Fruit fly (Drosophila melanogaster) whole organism, embryonic: ENCODE results near the gene CG11912.

Experiments used
- BEAF-32 ChIP-seq: fragments of 200-800 bp; sonication (Bioruptor generic); optimal IDR thresholded peaks from 3 replicates; lab custom pipeline; 2017; ENCODE audit warnings: missing biosample characterization, missing genetic modification characterization, mild to moderate bottlenecking, moderate library complexity, missing genetic modification reagents
- CG10366 ChIP-seq: fragments of 200-800 bp; sonication (Bioruptor generic); IDR thresholded peaks from 2 replicates; pipeline ENCODE4 v1.3.6; 2022; ENCODE audit warnings: missing biosample characterization, missing genetic modification characterization
- CG12155 ChIP-seq: fragments of 200-800 bp; sonication (Bioruptor generic); optimal IDR thresholded peaks from 3 replicates; lab custom pipeline; 2016; ENCODE audit warnings: missing biosample characterization, missing genetic modification characterization
- CG1233 ChIP-seq: fragments of 200-800 bp; sonication (Bioruptor generic); optimal IDR thresholded peaks from 4 replicates; lab custom pipeline; 2018; ENCODE audit warnings: missing biosample characterization, mild to moderate bottlenecking, missing genetic modification characterization
- CG15696 ChIP-seq: fragments of 200-800 bp; sonication (Bioruptor generic); optimal IDR thresholded peaks from 2 replicates; lab custom pipeline; 2019; ENCODE audit warnings: missing biosample characterization, mild to moderate bottlenecking, missing genetic modification characterization, moderate library complexity
- CG1603 ChIP-seq: fragments of 200-800 bp; sonication (Bioruptor generic); optimal IDR thresholded peaks from 2 replicates; lab custom pipeline; 2019; ENCODE audit warnings: missing biosample characterization, mild to moderate bottlenecking, missing genetic modification characterization, moderate library complexity
- CG16813 ChIP-seq: fragments of 200-800 bp; sonication (Bioruptor generic); IDR thresholded peaks from 3 replicates; pipeline ENCODE4 v1.3.6; 2022; ENCODE audit warnings: missing biosample characterization, missing genetic modification characterization; ENCODE audit not compliant: partially characterized antibody
- CG17385 ChIP-seq: fragments of 200-800 bp; sonication (Bioruptor generic); optimal IDR thresholded peaks from 3 replicates; lab custom pipeline; 2018; ENCODE audit warnings: missing biosample characterization, mild to moderate bottlenecking, missing genetic modification characterization
- CG18262 ChIP-seq: fragments of 200-800 bp; optimal IDR thresholded peaks from 3 replicates; lab custom pipeline; 2019; ENCODE audit warnings: missing biosample characterization, mild to moderate bottlenecking, missing genetic modification characterization, moderate library complexity
- CG1832 ChIP-seq: fragments of 200-800 bp; sonication (Bioruptor generic); optimal IDR thresholded peaks from 2 replicates; lab custom pipeline; 2017; ENCODE audit warnings: missing biosample characterization, mild to moderate bottlenecking, missing genetic modification characterization, inconsistent platforms
- CG34422 ChIP-seq: fragments of 200-800 bp; sonication (Bioruptor generic); IDR thresholded peaks from 3 replicates; pipeline ENCODE4 v1.3.6; 2022; ENCODE audit warnings: missing biosample characterization, missing genetic modification characterization
- CG4424 ChIP-seq: fragments of 200-800 bp; sonication (Bioruptor generic); optimal IDR thresholded peaks from 3 replicates; lab custom pipeline; 2016; ENCODE audit warnings: missing biosample characterization, missing genetic modification characterization
- CG4854 ChIP-seq: fragments of 200-800 bp; sonication (Bioruptor generic); optimal IDR thresholded peaks from 2 replicates; lab custom pipeline; 2016; ENCODE audit warnings: missing biosample characterization, missing genetic modification characterization, inconsistent platforms
- CG6654 ChIP-seq: fragments of 200-800 bp; sonication (Bioruptor generic); optimal IDR thresholded peaks from 2 replicates; lab custom pipeline; 2017; ENCODE audit warnings: missing biosample characterization, mild to moderate bottlenecking, missing genetic modification characterization
- CG7987 ChIP-seq: fragments of 200-800 bp; sonication (Bioruptor generic); optimal IDR thresholded peaks from 2 replicates; lab custom pipeline; 2018; ENCODE audit warnings: missing biosample characterization, mild to moderate bottlenecking, missing genetic modification characterization, moderate library complexity
- CG8388 ChIP-seq: fragments of 200-800 bp; sonication (Bioruptor generic); optimal IDR thresholded peaks from 2 replicates; lab custom pipeline; 2019; ENCODE audit warnings: missing biosample characterization, mild to moderate bottlenecking, missing genetic modification characterization, moderate library complexity
- D ChIP-seq, 2 experiments: fragments of 200-800 bp in 1 of 2; fragments of >200 bp in 1 of 2; sonication (Bioruptor generic) in 1 of 2; optimal IDR thresholded peaks; 2 replicates in 1 of 2; 3 replicates in 1 of 2; lab custom pipeline; 2017; ENCODE audit warnings: mild to moderate bottlenecking in 1 of 2, missing biosample characterization in 1 of 2, missing genetic modification characterization in 1 of 2, missing genetic modification reagents in 1 of 2
- Eip74EF ChIP-seq, 2 experiments: fragments of 200-800 bp in 1 of 2; fragments of >200 bp in 1 of 2; sonication (Bioruptor generic) in 1 of 2; optimal IDR thresholded peaks; 2 replicates each; lab custom pipeline; 2017 to 2019; ENCODE audit warnings: missing biosample characterization in 2 of 2, missing genetic modification characterization in 2 of 2, mild to moderate bottlenecking in 1 of 2, moderate library complexity in 1 of 2
- Ets65A ChIP-seq: fragments of 200-800 bp; sonication (Bioruptor generic); peaks from one replicate; lab custom pipeline; 2016; ENCODE audit warnings: missing biosample characterization, missing genetic modification characterization
- Gug ChIP-seq: fragments of 200-800 bp; sonication (Bioruptor generic); IDR thresholded peaks from 4 replicates; pipeline ENCODE4 v1.3.6; 2022; ENCODE audit warnings: missing biosample characterization, missing genetic modification characterization
- H2.0 ChIP-seq: fragments of 200-800 bp; sonication (Bioruptor generic); IDR thresholded peaks from 2 replicates; pipeline ENCODE4 v1.3.6; 2022; ENCODE audit warnings: missing biosample characterization, missing genetic modification characterization
- Hr3 ChIP-seq: fragments of 200-800 bp; sonication (Bioruptor generic); optimal IDR thresholded peaks from 3 replicates; lab custom pipeline; 2016; ENCODE audit warnings: missing biosample characterization, missing genetic modification characterization
- MBD-R2 ChIP-seq: fragments of 200-800 bp; sonication (Bioruptor generic); IDR thresholded peaks from 2 replicates; pipeline ENCODE4 v1.3.6; 2022; ENCODE audit warnings: missing biosample characterization, missing genetic modification characterization
- MESR4 ChIP-seq: fragments of 200-800 bp; sonication (Bioruptor generic); optimal IDR thresholded peaks from 2 replicates; lab custom pipeline; 2018; ENCODE audit warnings: missing biosample characterization, mild to moderate bottlenecking, missing genetic modification characterization, moderate library complexity
- Mrtf ChIP-seq: fragments of 200-800 bp; sonication (Bioruptor generic); IDR thresholded peaks from 3 replicates; pipeline ENCODE4 v1.3.6; 2022; ENCODE audit warnings: missing biosample characterization, missing genetic modification characterization
- Rfx ChIP-seq: fragments of 200-800 bp; sonication (Bioruptor generic); IDR thresholded peaks from 2 replicates; pipeline ENCODE4 v1.3.6; 2022; ENCODE audit warnings: missing biosample characterization, missing genetic modification characterization
- Sin3A ChIP-seq: fragments of >200 bp; optimal IDR thresholded peaks from 2 replicates; lab custom pipeline; 2018
- Sox102F ChIP-seq: fragments of 200-800 bp; sonication (Bioruptor generic); optimal IDR thresholded peaks from 2 replicates; lab custom pipeline; 2018; ENCODE audit warnings: missing biosample characterization, mild to moderate bottlenecking, missing genetic modification characterization, moderate library complexity
- Xrp1 ChIP-seq: fragments of 200-800 bp; sonication (Bioruptor generic); IDR thresholded peaks from 2 replicates; pipeline ENCODE4 v1.3.6; 2022; ENCODE audit warnings: missing biosample characterization, missing genetic modification characterization
- YL-1 ChIP-seq: fragments of 200-800 bp; sonication (Bioruptor generic); optimal IDR thresholded peaks from 3 replicates; lab custom pipeline; 2017; ENCODE audit warnings: missing biosample characterization, mild to moderate bottlenecking, missing genetic modification characterization
- btn ChIP-seq: fragments of 200-800 bp; sonication (Bioruptor generic); optimal IDR thresholded peaks from 2 replicates; lab custom pipeline; 2016; ENCODE audit warnings: missing biosample characterization, missing genetic modification characterization
- chm ChIP-seq: fragments of 200-800 bp; sonication (Bioruptor generic); IDR thresholded peaks from 2 replicates; pipeline ENCODE4 v1.3.6; 2022; ENCODE audit warnings: missing biosample characterization, missing genetic modification characterization
- crol ChIP-seq: fragments of 200-800 bp; sonication (Bioruptor generic); IDR thresholded peaks from 2 replicates; pipeline ENCODE4 v1.3.6; 2022; ENCODE audit warnings: missing biosample characterization, missing genetic modification characterization
- cwo ChIP-seq: fragments of 200-800 bp; sonication (Bioruptor generic); optimal IDR thresholded peaks from 3 replicates; lab custom pipeline; 2017; ENCODE audit warnings: missing biosample characterization, missing genetic modification characterization, mild to moderate bottlenecking, moderate library complexity, missing genetic modification reagents
- her ChIP-seq: fragments of 200-800 bp; sonication (Bioruptor generic); optimal IDR thresholded peaks from 2 replicates; lab custom pipeline; 2016; ENCODE audit warnings: missing biosample characterization, missing genetic modification characterization
- hth ChIP-seq: fragments of >200 bp; optimal IDR thresholded peaks from 2 replicates; lab custom pipeline; 2017; ENCODE audit warnings: inconsistent platforms
- kah ChIP-seq: fragments of 200-800 bp; sonication (Bioruptor generic); optimal IDR thresholded peaks from 2 replicates; lab custom pipeline; 2018; ENCODE audit warnings: missing biosample characterization, mild to moderate bottlenecking, missing genetic modification characterization
- lbe ChIP-seq: fragments of 200-800 bp; sonication (Bioruptor generic); optimal IDR thresholded peaks from 2 replicates; lab custom pipeline; 2016; ENCODE audit warnings: missing biosample characterization, mild to moderate bottlenecking, missing genetic modification characterization
- mam ChIP-seq: fragments of 200-800 bp; sonication (Bioruptor generic); optimal IDR thresholded peaks from 3 replicates; lab custom pipeline; 2016; ENCODE audit warnings: missing biosample characterization, missing genetic modification characterization
- nerfin-2 ChIP-seq: fragments of 200-800 bp; sonication (Bioruptor generic); IDR thresholded peaks from 2 replicates; pipeline ENCODE4 v1.3.6; 2022; ENCODE audit warnings: missing biosample characterization, missing genetic modification characterization; ENCODE audit not compliant: partially characterized antibody
- ro ChIP-seq: fragments of 200-800 bp; sonication (Bioruptor generic); IDR thresholded peaks from 2 replicates; pipeline ENCODE4 v1.3.6; 2022; ENCODE audit warnings: missing biosample characterization, missing genetic modification characterization
- sens ChIP-seq: fragments of 200-800 bp; sonication (Bioruptor generic); peaks from one replicate; lab custom pipeline; 2016; ENCODE audit warnings: missing biosample characterization, missing genetic modification characterization
- slou ChIP-seq: fragments of 200-800 bp; sonication (Bioruptor generic); optimal IDR thresholded peaks from 3 replicates; lab custom pipeline; 2016; ENCODE audit warnings: missing biosample characterization, missing genetic modification characterization
- so ChIP-seq: fragments of 200-800 bp; sonication (Bioruptor generic); IDR thresholded peaks from 3 replicates; pipeline ENCODE4 v1.3.6; 2022; ENCODE audit warnings: missing biosample characterization, missing genetic modification characterization
- sug ChIP-seq: fragments of 200-800 bp; optimal IDR thresholded peaks from 2 replicates; lab custom pipeline; 2019; ENCODE audit warnings: missing biosample characterization, mild to moderate bottlenecking, missing genetic modification characterization, moderate library complexity
- tin ChIP-seq: fragments of 200-800 bp; sonication (Bioruptor generic); optimal IDR thresholded peaks from 3 replicates; lab custom pipeline; 2016; ENCODE audit warnings: missing biosample characterization, missing genetic modification characterization
- tna ChIP-seq: fragments of 200-800 bp; sonication (Bioruptor generic); IDR thresholded peaks from 2 replicates; pipeline ENCODE4 v1.3.6; 2022; ENCODE audit warnings: missing biosample characterization, missing genetic modification characterization; ENCODE audit not compliant: partially characterized antibody
- unc-4 ChIP-seq: fragments of 200-800 bp; sonication (Bioruptor generic); IDR thresholded peaks from 2 replicates; pipeline ENCODE4 v1.3.6; 2022; ENCODE audit warnings: missing biosample characterization, missing genetic modification characterization; ENCODE audit not compliant: partially characterized antibody
- vvl ChIP-seq: fragments of 200-800 bp; sonication (Bioruptor generic); IDR thresholded peaks from 2 replicates; pipeline ENCODE4 v1.3.6; 2022; ENCODE audit warnings: missing biosample characterization, missing genetic modification characterization
- zen ChIP-seq: fragments of 200-800 bp; sonication (Bioruptor generic); optimal IDR thresholded peaks from 3 replicates; lab custom pipeline; 2018; ENCODE audit warnings: missing biosample characterization, mild to moderate bottlenecking, missing genetic modification characterization, moderate library complexity

The CG11912 gene

DNA sequence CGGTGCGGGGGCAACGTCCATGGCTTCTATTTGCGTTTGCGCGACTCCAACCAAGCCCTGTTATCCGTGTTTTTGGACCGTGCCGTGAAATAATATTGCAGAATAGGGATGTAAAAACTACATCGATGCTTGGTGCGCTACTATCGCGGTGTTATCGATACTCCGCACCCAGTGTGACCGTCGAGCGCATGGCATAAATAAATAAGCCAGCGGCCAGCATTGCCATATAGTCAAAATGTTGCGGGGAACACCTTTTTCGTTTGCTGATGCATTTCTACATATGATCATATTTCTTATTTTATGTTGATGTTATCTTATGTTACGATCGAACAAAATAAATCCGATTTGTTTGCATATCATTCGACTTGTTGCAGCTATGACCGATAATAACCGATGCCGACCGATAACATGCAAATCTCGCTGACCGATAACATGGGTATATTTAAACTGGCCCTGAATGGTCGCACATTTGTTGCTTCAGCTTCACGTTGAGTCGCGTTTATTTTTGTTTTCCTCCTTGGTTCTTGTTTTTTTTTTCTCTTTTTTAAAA, 41.9 kb downstream of the CG11912 start, which contains the start of gene smo (continued):
- TF ChIP-seq Sin3A: peak; percentile 100
- TF ChIP-seq zen: peak; percentile 23
- TF ChIP-seq CG7987 (GFP tag; lab: Kevin White, UChicago): no peak
- TF ChIP-seq crol (GFP tag; lab: Robert Waterston, UW): no peak; the same call in 1 of the 2 replicates
- TF ChIP-seq CG6654 (GFP tag; lab: Kevin White, UChicago): no peak
- TF ChIP-seq Sox102F (GFP tag; lab: Kevin White, UChicago): no peak
- peak; percentile 9; the same call in 1 of the 4 replicates for TF ChIP-seq Gug
- no peak for TF ChIP-seq CG1233 (GFP tag; lab: Kevin White, UChicago)
- no peak for TF ChIP-seq Eip74EF (GFP tag; optimal IDR thresholded peaks at IDR 0.05; lab: Kevin White, UChicago)
- TF ChIP-seq sens (GFP tag; lab: Kevin White, UChicago): peak; percentile 84
- TF ChIP-seq Mrtf: no peak
- TF ChIP-seq CG18262 (tag; lab: Kevin White, UChicago): no peak
- TF ChIP-seq CG17385 (GFP tag; lab: Kevin White, UChicago): no peak
- TF ChIP-seq tna: peak; percentile 53; the same call in 1 of the 2 replicates
- peak; percentile 57; the same call in 1 of the 2 replicates for TF ChIP-seq Rfx (GFP tag; lab: Robert Waterston, UW)
- peak; percentile 79 for TF ChIP-seq MBD-R2
- peak; percentile 38 for TF ChIP-seq CG15696 (tag; lab: Kevin White, UChicago)
- no peak for TF ChIP-seq Xrp1 (GFP tag; lab: Robert Waterston, UW)
- no peak for TF ChIP-seq CG1832 (GFP tag; lab: Kevin White, UChicago)
- TF ChIP-seq CG10366 (GFP tag; lab: Robert Waterston, UW): no peak
- no peak for TF ChIP-seq so
- peak; percentile 44 for TF ChIP-seq slou
- TF ChIP-seq YL-1 (GFP tag; lab: Kevin White, UChicago): peak; percentile 79
- peak; percentile 33 for TF ChIP-seq Hr3 (GFP tag; lab: Kevin White, UChicago)
- TF ChIP-seq tin: peak; percentile 29
- no peak for TF ChIP-seq cwo (GFP tag; lab: Kevin White, UChicago)
- peak; percentile 67 for TF ChIP-seq MESR4
- TF ChIP-seq btn (GFP tag; lab: Kevin White, UChicago): no peak
- TF ChIP-seq CG12155 (GFP tag; lab: Kevin White, UChicago): no peak
- no peak for TF ChIP-seq chm (GFP tag; lab: Robert Waterston, UW)
- TF ChIP-seq Ets65A (GFP tag; lab: Kevin White, UChicago): peak; percentile 90
- TF ChIP-seq CG1603 (tag; lab: Kevin White, UChicago): peak; percentile 84
- peak; percentile 35 for TF ChIP-seq sug (tag; lab: Kevin White, UChicago)
- no peak for TF ChIP-seq CG34422 (GFP tag; lab: Robert Waterston, UW)
- no peak for TF ChIP-seq hth (lab: Kevin White, UChicago)
- peak; percentile 5 for TF ChIP-seq CG4424 (GFP tag; lab: Kevin White, UChicago)
- TF ChIP-seq D (optimal IDR thresholded peaks at IDR 0.05; lab: Kevin White, UChicago): peak; percentile 84
- no peak for TF ChIP-seq D (GFP tag; optimal IDR thresholded peaks at IDR 0.05; lab: Kevin White, UChicago)
- TF ChIP-seq CG16813 (GFP tag; lab: Robert Waterston, UW): peak; percentile 89
- TF ChIP-seq BEAF-32 (GFP tag; lab: Kevin White, UChicago): peak; percentile 97
- peak; percentile 87 for TF ChIP-seq unc-4
- TF ChIP-seq mam: peak; percentile 22
- peak; percentile 55; the same call in 1 of the 2 replicates for TF ChIP-seq nerfin-2 (GFP tag; lab: Robert Waterston, UW)
- TF ChIP-seq kah: no peak
- no peak for TF ChIP-seq H2.0 (GFP tag; lab: Robert Waterston, UW)
- no peak for TF ChIP-seq ro (GFP tag; lab: Robert Waterston, UW)
- TF ChIP-seq CG4854: no peak
- TF ChIP-seq CG8388 (GFP tag; lab: Kevin White, UChicago): no peak
- no peak for TF ChIP-seq lbe (GFP tag; lab: Kevin White, UChicago)
- peak; percentile 52; the same call in 1 of the 2 replicates for TF ChIP-seq vvl
- TF ChIP-seq her: peak; percentile 22
